Worm (Caenorhabditis elegans) whole organism, L1 larva: ENCODE measurements around the gene Y4C6B.7.

Experiments
- ces-1 ChIP-seq: fragments of 150-350 bp; optimal IDR thresholded peaks from 2 replicates; lab custom pipeline; 2014; ENCODE audit warnings: missing biosample characterization, missing genetic modification reagents, missing genetic modification characterization
- lin-39 ChIP-seq: fragments of 150-350 bp; optimal IDR thresholded peaks from 2 replicates; lab custom pipeline; 2014; ENCODE audit warnings: missing biosample characterization, missing genetic modification reagents, missing genetic modification characterization
- snpc-4 ChIP-seq: fragments of 150-350 bp; optimal IDR thresholded peaks from 2 replicates; lab custom pipeline; 2014; ENCODE audit warnings: missing biosample characterization, missing genetic modification characterization

DNA sequence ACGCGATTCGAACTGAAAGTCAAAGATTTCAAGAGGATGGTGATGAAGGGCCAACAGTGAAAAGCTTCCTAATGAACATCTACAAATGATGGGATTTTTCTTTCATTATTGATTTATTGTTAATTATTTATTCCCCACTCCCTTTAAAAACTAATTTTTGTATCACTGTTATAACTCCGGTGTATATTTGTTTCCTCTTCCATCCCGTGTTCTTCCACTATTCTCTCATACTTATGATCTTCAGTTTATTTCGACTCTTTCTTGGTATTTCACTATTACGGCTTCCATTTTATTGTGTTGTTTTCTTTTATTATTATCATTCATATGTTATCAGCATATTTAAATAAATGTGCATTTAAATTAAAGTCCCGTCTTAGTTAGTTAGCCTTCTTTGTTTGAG lies 21.1 kb upstream of the Y4C6B.7 start:
- TF ChIP-seq ces-1 (GFP tag; lab: Kevin White, UChicago) (no peak), snpc-4 (tag; lab: Kevin White, UChicago) (no peak), lin-39 (no peak)
